Worm (Caenorhabditis elegans): ENCODE measurements around the gene sri-65.

DNA sequence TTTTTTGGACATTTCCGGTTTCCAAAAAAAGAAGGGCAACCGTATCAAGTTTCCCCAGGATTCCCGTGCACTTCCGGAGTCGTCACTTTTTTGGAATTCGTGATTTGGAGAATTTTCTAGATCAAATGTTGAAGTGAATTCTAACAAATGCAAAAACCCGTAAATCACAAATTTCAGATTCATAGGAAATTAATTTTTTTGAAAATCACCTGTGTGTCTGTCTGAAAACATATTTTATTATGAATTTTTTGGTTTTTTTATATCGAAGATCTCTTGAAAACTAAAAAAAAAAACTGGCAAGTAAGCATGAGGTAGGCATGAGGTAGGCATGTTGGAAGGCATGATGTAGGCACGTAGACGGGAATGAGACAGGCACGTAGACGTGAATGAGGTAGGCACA is 38.1 kb downstream of the sri-65 start:
- TF ChIP-seq pqm-1 (tag; optimal IDR thresholded peaks at IDR 0.05) (no peak), tbx-2 (tag; optimal IDR thresholded peaks at IDR 0.05) (no peak), nfya-1 (tag; optimal IDR thresholded peaks at IDR 0.05; ENCODE audit: insufficient read depth) (no peak), nhr-23 (tag; optimal IDR thresholded peaks at IDR 0.05) (no peak), mml-1 (tag; optimal IDR thresholded peaks at IDR 0.05) (no peak), skn-1 (tag; optimal IDR thresholded peaks at IDR 0.05) (no peak), lin-39 (tag; optimal IDR thresholded peaks at IDR 0.05) (no peak), nhr-12 (tag; optimal IDR thresholded peaks at IDR 0.05) (no peak), R02D3.7 (tag; optimal IDR thresholded peaks at IDR 0.05) (no peak), ZK546.5 (tag; optimal IDR thresholded peaks at IDR 0.05) (no peak), ama-1 (optimal IDR thresholded peaks at IDR 0.05) (no peak), snpc-4 (tag; optimal IDR thresholded peaks at IDR 0.05) (no peak), elt-3 (tag; optimal IDR thresholded peaks at IDR 0.05) (no peak)

All from whole organism, L3 larva.